Worm (Caenorhabditis elegans) whole organism, late embryonic: ENCODE measurements around the gene zag-1.

Experiments used
- ama-1 ChIP-seq: fragments of 150-350 bp; optimal IDR thresholded peaks from 2 replicates; lab custom pipeline; 2014
- ceh-22 ChIP-seq: sonication (generic microtip); optimal IDR thresholded peaks from 2 replicates; lab custom pipeline; 2017; ENCODE audit warnings: missing biosample characterization, missing genetic modification characterization
- dve-1 ChIP-seq: sonication (generic microtip); optimal IDR thresholded peaks from 2 replicates; lab custom pipeline; 2017; ENCODE audit warnings: antibody characterized with exemption, mild to moderate bottlenecking, missing genetic modification characterization, missing compliant biosample characterization
- pqm-1 ChIP-seq: sonication (generic microtip); optimal IDR thresholded peaks from 2 replicates; lab custom pipeline; 2016; ENCODE audit warnings: missing genetic modification characterization, missing compliant biosample characterization

DNA sequence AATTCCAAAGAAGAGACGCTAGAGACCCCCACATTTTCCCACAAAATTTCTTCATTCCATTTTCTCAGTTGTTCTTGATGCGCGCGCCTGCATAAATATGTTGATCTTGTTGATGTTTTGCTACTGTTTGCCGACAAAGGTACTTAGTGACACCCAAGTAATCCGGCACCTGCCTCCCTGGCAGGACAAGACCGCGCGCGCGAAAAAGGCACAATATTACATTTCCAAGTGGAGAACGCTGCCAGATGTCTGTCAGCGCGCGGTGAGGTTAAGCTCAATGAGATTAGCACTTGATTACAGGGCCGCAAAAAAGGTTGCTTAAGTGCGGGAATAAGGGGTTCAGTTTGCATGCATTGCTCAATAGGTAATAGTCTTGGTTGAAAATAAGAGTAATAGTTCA lies 14.0 kb upstream of the zag-1 start:
- TF ChIP-seq dve-1 (tag; lab: Kevin White, UChicago): no peak
- no peak for TF ChIP-seq pqm-1
- no peak for TF ChIP-seq ama-1 (lab: Kevin White, UChicago)
- TF ChIP-seq ceh-22: no peak
